Fruit fly (Drosophila melanogaster) whole organism, embryonic: ENCODE data around the gene trr.

ENCODE experiments used
- BEAF-32 ChIP-seq: fragments of 200-800 bp; sonication (Bioruptor generic); optimal IDR thresholded peaks from 3 replicates; lab custom pipeline; 2017; ENCODE audit warnings: missing biosample characterization, missing genetic modification characterization, mild to moderate bottlenecking, moderate library complexity, missing genetic modification reagents
- CG10431 ChIP-seq: fragments of 200-800 bp; sonication (Bioruptor generic); optimal IDR thresholded peaks from 3 replicates; lab custom pipeline; 2018; ENCODE audit warnings: missing biosample characterization, mild to moderate bottlenecking, missing genetic modification characterization
- CG10543 ChIP-seq: fragments of 200-800 bp; sonication (Bioruptor generic); optimal IDR thresholded peaks from 3 replicates; lab custom pipeline; 2017; ENCODE audit warnings: missing biosample characterization, mild to moderate bottlenecking, missing genetic modification characterization, moderate library complexity
- CG12391 ChIP-seq: fragments of 200-800 bp; sonication (Bioruptor generic); optimal IDR thresholded peaks from 3 replicates; lab custom pipeline; 2018; ENCODE audit warnings: missing biosample characterization, mild to moderate bottlenecking, missing genetic modification characterization, moderate library complexity
- CG13287 ChIP-seq: fragments of 200-800 bp; sonication (Bioruptor generic); IDR thresholded peaks from 2 replicates; pipeline ENCODE4 v1.3.6; 2022; ENCODE audit warnings: missing biosample characterization, missing genetic modification characterization; ENCODE audit not compliant: partially characterized antibody
- CG17802 ChIP-seq: fragments of 200-800 bp; sonication (Bioruptor generic); optimal IDR thresholded peaks from 2 replicates; lab custom pipeline; 2018; ENCODE audit warnings: missing biosample characterization, mild to moderate bottlenecking, missing genetic modification characterization, moderate library complexity
- CG18764 ChIP-seq: fragments of 200-800 bp; sonication (Bioruptor generic); optimal IDR thresholded peaks from 3 replicates; lab custom pipeline; 2016; ENCODE audit warnings: missing biosample characterization, missing genetic modification characterization
- CG2116 ChIP-seq: fragments of 200-800 bp; sonication (Bioruptor generic); optimal IDR thresholded peaks from 3 replicates; lab custom pipeline; 2018; ENCODE audit warnings: missing biosample characterization, mild to moderate bottlenecking, missing genetic modification characterization
- CG2120 ChIP-seq: fragments of 200-800 bp; sonication (Bioruptor generic); optimal IDR thresholded peaks from 3 replicates; lab custom pipeline; 2016; ENCODE audit warnings: missing biosample characterization, missing genetic modification characterization
- CG2199 ChIP-seq: fragments of 200-800 bp; sonication (Bioruptor generic); IDR thresholded peaks from 3 replicates; pipeline ENCODE4 v1.3.6; 2022; ENCODE audit warnings: missing biosample characterization, missing genetic modification characterization
- CG2678 ChIP-seq: fragments of 200-800 bp; sonication (Bioruptor generic); optimal IDR thresholded peaks from 3 replicates; lab custom pipeline; 2019; ENCODE audit warnings: missing biosample characterization, mild to moderate bottlenecking, missing genetic modification characterization, moderate library complexity
- CG2712 ChIP-seq: fragments of 200-800 bp; optimal IDR thresholded peaks from 3 replicates; lab custom pipeline; 2019; ENCODE audit warnings: missing biosample characterization, mild to moderate bottlenecking, missing genetic modification characterization, moderate library complexity
- CG2875 ChIP-seq: fragments of 200-800 bp; sonication (Bioruptor generic); optimal IDR thresholded peaks from 2 replicates; lab custom pipeline; 2017; ENCODE audit warnings: missing biosample characterization, mild to moderate bottlenecking, missing genetic modification characterization, missing genetic modification reagents
- CG30403 ChIP-seq: fragments of 200-800 bp; sonication (Bioruptor generic); optimal IDR thresholded peaks from 3 replicates; lab custom pipeline; 2016; ENCODE audit warnings: missing biosample characterization, missing genetic modification characterization
- CG31365 ChIP-seq: fragments of 200-800 bp; sonication (Bioruptor generic); optimal IDR thresholded peaks from 2 replicates; lab custom pipeline; 2018; ENCODE audit warnings: missing biosample characterization, mild to moderate bottlenecking, missing genetic modification characterization
- CG34224 ChIP-seq: fragments of 200-800 bp; sonication (Bioruptor generic); IDR thresholded peaks from 3 replicates; pipeline ENCODE4 v1.3.6; 2022; ENCODE audit warnings: missing biosample characterization, missing genetic modification characterization; ENCODE audit not compliant: partially characterized antibody
- CG4617 ChIP-seq: fragments of 200-800 bp; sonication (Bioruptor generic); optimal IDR thresholded peaks from 3 replicates; lab custom pipeline; 2016; ENCODE audit warnings: missing biosample characterization, missing genetic modification characterization, borderline replicate concordance
- CG8290 ChIP-seq, 3 experiments: fragments of 200-800 bp; sonication (Bioruptor generic); optimal IDR thresholded peaks; 2 replicates each; lab custom pipeline; 2016 to 2019; ENCODE audit warnings: missing biosample characterization in 3 of 3, missing genetic modification characterization in 3 of 3, mild to moderate bottlenecking in 2 of 3, moderate library complexity in 1 of 3
- CG8924 ChIP-seq: fragments of 200-800 bp; optimal IDR thresholded peaks from 3 replicates; lab custom pipeline; 2019; ENCODE audit warnings: missing biosample characterization, mild to moderate bottlenecking, missing genetic modification characterization, moderate library complexity
- CG9932 ChIP-seq: fragments of 200-800 bp; sonication (Bioruptor generic); IDR thresholded peaks from 2 replicates; pipeline ENCODE4 v1.3.6; 2022; ENCODE audit warnings: missing biosample characterization, missing genetic modification characterization
- Chrac-16 ChIP-seq: fragments of 200-800 bp; sonication (Bioruptor generic); optimal IDR thresholded peaks from 3 replicates; lab custom pipeline; 2016; ENCODE audit warnings: missing biosample characterization, missing genetic modification characterization
- Dek ChIP-seq: fragments of 200-800 bp; sonication (Bioruptor generic); optimal IDR thresholded peaks from 3 replicates; lab custom pipeline; 2019; ENCODE audit warnings: missing biosample characterization, mild to moderate bottlenecking, missing genetic modification characterization, moderate library complexity
- Dll ChIP-seq: fragments of 200-800 bp; sonication (Bioruptor generic); IDR thresholded peaks from 4 replicates; pipeline ENCODE4 v1.3.6; 2022; ENCODE audit warnings: missing biosample characterization, missing genetic modification characterization; ENCODE audit not compliant: partially characterized antibody
- E2f1 ChIP-seq: fragments of 200-800 bp; sonication (Bioruptor generic); IDR thresholded peaks from 2 replicates; pipeline ENCODE4 v1.3.6; 2022; ENCODE audit warnings: missing biosample characterization, missing genetic modification characterization
- HmgZ ChIP-seq: fragments of 200-800 bp; sonication (Bioruptor generic); optimal IDR thresholded peaks from 2 replicates; lab custom pipeline; 2018; ENCODE audit warnings: missing biosample characterization, mild to moderate bottlenecking, missing genetic modification characterization
- Mrtf ChIP-seq: fragments of 200-800 bp; sonication (Bioruptor generic); IDR thresholded peaks from 3 replicates; pipeline ENCODE4 v1.3.6; 2022; ENCODE audit warnings: missing biosample characterization, missing genetic modification characterization
- NK7.1 ChIP-seq: fragments of 200-800 bp; sonication (Bioruptor generic); optimal IDR thresholded peaks from 3 replicates; lab custom pipeline; 2016; ENCODE audit warnings: missing biosample characterization, missing genetic modification characterization
- Rfx ChIP-seq: fragments of 200-800 bp; sonication (Bioruptor generic); IDR thresholded peaks from 2 replicates; pipeline ENCODE4 v1.3.6; 2022; ENCODE audit warnings: missing biosample characterization, missing genetic modification characterization
- Scr ChIP-seq: fragments of 200-800 bp; sonication (Bioruptor generic); IDR thresholded peaks from 2 replicates; pipeline ENCODE4 v1.3.6; 2022; ENCODE audit warnings: missing biosample characterization, missing genetic modification characterization; ENCODE audit not compliant: partially characterized antibody
- Taf1 ChIP-seq: fragments of 200-800 bp; sonication (Bioruptor generic); IDR thresholded peaks from 2 replicates; pipeline ENCODE4 v1.3.6; 2022; ENCODE audit warnings: missing biosample characterization, missing genetic modification characterization
- Trl ChIP-seq, 3 experiments: fragments of >200 bp in 2 of 3; fragments of 200-800 bp in 1 of 3; sonication (Bioruptor generic) in 1 of 3; optimal IDR thresholded peaks; 2 replicates in 1 of 3; 3 replicates in 2 of 3; lab custom pipeline; 2016 to 2017; ENCODE audit warnings: missing biosample characterization in 1 of 3, missing genetic modification characterization in 1 of 3
- YL-1 ChIP-seq: fragments of 200-800 bp; sonication (Bioruptor generic); optimal IDR thresholded peaks from 3 replicates; lab custom pipeline; 2017; ENCODE audit warnings: missing biosample characterization, mild to moderate bottlenecking, missing genetic modification characterization
- ase ChIP-seq: fragments of 200-800 bp; sonication (Bioruptor generic); IDR thresholded peaks from 3 replicates; pipeline ENCODE4 v1.3.6; 2022; ENCODE audit warnings: missing biosample characterization, missing genetic modification characterization
- bbx ChIP-seq: fragments of 200-800 bp; sonication (Bioruptor generic); IDR thresholded peaks from 2 replicates; pipeline ENCODE4 v1.3.6; 2022; ENCODE audit warnings: missing biosample characterization, missing genetic modification characterization; ENCODE audit not compliant: partially characterized antibody
- br ChIP-seq: fragments of >200 bp; optimal IDR thresholded peaks from 2 replicates; lab custom pipeline; 2017
- chn ChIP-seq: fragments of 200-800 bp; sonication (Bioruptor generic); optimal IDR thresholded peaks from 2 replicates; lab custom pipeline; 2016; ENCODE audit warnings: missing biosample characterization, missing genetic modification characterization
- crc ChIP-seq: fragments of 200-800 bp; sonication (Bioruptor generic); optimal IDR thresholded peaks from 2 replicates; lab custom pipeline; 2016; ENCODE audit warnings: missing biosample characterization, missing genetic modification characterization
- dati ChIP-seq: fragments of 200-800 bp; sonication (Bioruptor generic); IDR thresholded peaks from 2 replicates; pipeline ENCODE4 v1.3.6; 2022; ENCODE audit warnings: missing biosample characterization, missing genetic modification characterization
- dpn ChIP-seq, 2 experiments: fragments of 200-800 bp; sonication (Bioruptor generic); optimal IDR thresholded peaks; 3 replicates each; lab custom pipeline; 2016; ENCODE audit warnings: missing biosample characterization in 2 of 2, missing genetic modification characterization in 2 of 2
- exex ChIP-seq: fragments of 200-800 bp; sonication (Bioruptor generic); optimal IDR thresholded peaks from 4 replicates; lab custom pipeline; 2018; ENCODE audit warnings: missing biosample characterization, mild to moderate bottlenecking, missing genetic modification characterization, moderate library complexity
- ham ChIP-seq: fragments of 200-800 bp; sonication (Bioruptor generic); IDR thresholded peaks from 2 replicates; pipeline ENCODE4 v1.3.6; 2022; ENCODE audit warnings: missing biosample characterization, missing genetic modification characterization
- kni ChIP-seq: fragments of 200-800 bp; sonication (Bioruptor generic); optimal IDR thresholded peaks from 3 replicates; lab custom pipeline; 2017; ENCODE audit warnings: mild to moderate bottlenecking, missing biosample characterization, missing genetic modification reagents, missing genetic modification characterization
- luna ChIP-seq: fragments of 200-800 bp; sonication (Bioruptor generic); optimal IDR thresholded peaks from 2 replicates; lab custom pipeline; 2016; ENCODE audit warnings: missing biosample characterization, missing genetic modification characterization
- oc ChIP-seq: fragments of 200-800 bp; sonication (Bioruptor generic); optimal IDR thresholded peaks from 2 replicates; lab custom pipeline; 2018; ENCODE audit warnings: missing biosample characterization, mild to moderate bottlenecking, missing genetic modification characterization, moderate library complexity
- pros ChIP-seq: fragments of 200-800 bp; sonication (Bioruptor generic); optimal IDR thresholded peaks from 3 replicates; lab custom pipeline; 2019; ENCODE audit warnings: missing biosample characterization, mild to moderate bottlenecking, missing genetic modification characterization, moderate library complexity
- rib ChIP-seq: fragments of 200-800 bp; sonication (Bioruptor generic); IDR thresholded peaks from 2 replicates; pipeline ENCODE4 v1.3.6; 2022; ENCODE audit warnings: missing biosample characterization, missing genetic modification characterization
- stwl ChIP-seq: fragments of 200-800 bp; sonication (Bioruptor generic); optimal IDR thresholded peaks from 3 replicates; lab custom pipeline; 2018; ENCODE audit warnings: missing biosample characterization, mild to moderate bottlenecking, missing genetic modification characterization, moderate library complexity
- sug ChIP-seq: fragments of 200-800 bp; optimal IDR thresholded peaks from 2 replicates; lab custom pipeline; 2019; ENCODE audit warnings: missing biosample characterization, mild to moderate bottlenecking, missing genetic modification characterization, moderate library complexity
- trem ChIP-seq: fragments of 200-800 bp; optimal IDR thresholded peaks from 3 replicates; lab custom pipeline; 2019; ENCODE audit warnings: missing biosample characterization, mild to moderate bottlenecking, missing genetic modification characterization, moderate library complexity

Gene trr

DNA sequence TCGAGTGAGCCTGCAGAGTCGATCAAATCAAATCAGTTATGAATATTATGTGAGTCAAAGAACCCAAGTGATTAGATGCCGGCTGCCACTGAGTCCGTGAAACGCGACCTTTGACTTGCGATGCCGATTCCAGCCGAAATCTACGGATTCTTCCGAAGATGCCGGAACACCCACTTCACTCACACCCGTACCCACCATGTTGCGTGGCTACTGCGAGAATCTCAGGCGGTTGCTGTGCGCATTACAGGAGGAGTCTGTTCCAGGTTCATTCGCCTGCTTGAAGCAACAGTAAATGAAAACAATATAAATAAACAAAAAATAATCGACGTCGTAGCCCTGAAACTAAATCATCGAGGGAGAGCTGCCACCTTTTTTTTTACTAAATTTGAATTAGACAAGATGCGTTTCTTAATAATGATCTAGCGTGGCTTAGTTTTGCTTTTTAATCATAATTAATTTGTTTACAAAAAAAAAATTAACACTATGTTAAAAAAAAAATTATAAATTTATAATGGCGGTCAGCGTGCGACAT, 11.9 kb upstream of the trr start, which contains the start of gene Ldaf1 (continued):
- TF ChIP-seq CG30403 (GFP tag; lab: Kevin White, UChicago) = no peak
- no peak for TF ChIP-seq CG12391 (tag; lab: Kevin White, UChicago)
- peak; percentile 40 for TF ChIP-seq stwl
- TF ChIP-seq CG2120 (GFP tag; lab: Kevin White, UChicago) = peak; percentile 7
- peak; percentile 23; the same call in 1 of the 2 replicates for TF ChIP-seq CG13287 (GFP tag; lab: Robert Waterston, UW)
- TF ChIP-seq CG2116 (GFP tag; lab: Kevin White, UChicago) = no peak
- TF ChIP-seq CG2678 (tag; lab: Kevin White, UChicago) = peak; percentile 11
- no peak for TF ChIP-seq NK7.1
- peak; percentile 21 for TF ChIP-seq CG4617
- TF ChIP-seq Chrac-16 = no peak
- TF ChIP-seq YL-1 = peak; percentile 4
- TF ChIP-seq Trl (optimal IDR thresholded peaks at IDR 0.05; lab: Kevin White, UChicago) = no peak
- TF ChIP-seq Trl (GFP tag; optimal IDR thresholded peaks at IDR 0.05; lab: Kevin White, UChicago) = no peak
- TF ChIP-seq CG2199 (GFP tag; lab: Robert Waterston, UW) = no peak
- TF ChIP-seq Rfx (GFP tag; lab: Robert Waterston, UW) = no peak
- no peak for TF ChIP-seq pros (GFP tag; lab: Kevin White, UChicago)
- no peak for TF ChIP-seq Dek
- 0 out of 4 replicates have a peak, but pooled peaks have one; percentile 25 for TF ChIP-seq Dll (GFP tag; lab: Robert Waterston, UW)
- TF ChIP-seq bbx (GFP tag; lab: Robert Waterston, UW) = no peak
- no peak for TF ChIP-seq E2f1 (GFP tag; lab: Robert Waterston, UW)
- no peak for TF ChIP-seq exex (tag; lab: Kevin White, UChicago)
- TF ChIP-seq ase = no peak
- no peak for TF ChIP-seq CG34224 (GFP tag; lab: Robert Waterston, UW)
- TF ChIP-seq chn = no peak
- TF ChIP-seq br (lab: Kevin White, UChicago) = no peak
- TF ChIP-seq CG8924 = peak; percentile 2
- no peak for TF ChIP-seq kni (GFP tag; lab: Kevin White, UChicago)
- no peak for TF ChIP-seq CG17802
- peak; percentile 22 for TF ChIP-seq BEAF-32
- no peak for TF ChIP-seq dati (GFP tag; lab: Robert Waterston, UW)
- TF ChIP-seq CG10543 (GFP tag; lab: Kevin White, UChicago) = peak; percentile 22
- TF ChIP-seq Mrtf = no peak
- no peak for TF ChIP-seq CG2712 (tag; lab: Kevin White, UChicago)
- peak; percentile 22 for TF ChIP-seq CG10431 (GFP tag; lab: Kevin White, UChicago)
- no peak for TF ChIP-seq CG8290 (GFP tag; optimal IDR thresholded peaks at IDR 0.05; lab: Kevin White, UChicago)
- peak in 1 of 2 experiments; percentile 5 for TF ChIP-seq CG8290 (tag; optimal IDR thresholded peaks at IDR 0.05; lab: Kevin White, UChicago)
- no peak for TF ChIP-seq luna (GFP tag; lab: Kevin White, UChicago)
- no peak for TF ChIP-seq ham (GFP tag; lab: Robert Waterston, UW)
- no peak for TF ChIP-seq sug (tag; lab: Kevin White, UChicago)
- TF ChIP-seq oc (tag; lab: Kevin White, UChicago) = no peak
- no peak for TF ChIP-seq dpn (GFP tag; optimal IDR thresholded peaks at IDR 0.05; lab: Kevin White, UChicago)
- no peak for TF ChIP-seq rib (GFP tag; lab: Robert Waterston, UW)
- 0 out of 2 replicates have a peak, but pooled peaks have one; percentile 23 for TF ChIP-seq Scr (GFP tag; lab: Robert Waterston, UW)
- peak; percentile 24 for TF ChIP-seq HmgZ (tag; lab: Kevin White, UChicago)
- TF ChIP-seq crc (GFP tag; lab: Kevin White, UChicago) = no peak
- TF ChIP-seq CG2875 (GFP tag; lab: Kevin White, UChicago) = no peak
- TF ChIP-seq trem (tag; lab: Kevin White, UChicago) = peak; percentile 28
- no peak for TF ChIP-seq CG9932
- no peak for TF ChIP-seq Taf1
- TF ChIP-seq CG18764 (GFP tag; lab: Kevin White, UChicago) = no peak
- no peak for TF ChIP-seq CG31365
